Fruit fly (Drosophila melanogaster) whole organism: ENCODE measurements around the gene CG7024.

ENCODE experiments used
- CG8478 ChIP-seq: fragments of >200 bp; optimal IDR thresholded peaks from 2 replicates; lab custom pipeline; 2018; ENCODE audit warnings: inconsistent platforms
- Dll ChIP-seq: fragments of >200 bp; optimal IDR thresholded peaks from 2 replicates; lab custom pipeline; 2017
- EcR ChIP-seq, 2 experiments: fragments of >200 bp; optimal IDR thresholded peaks; 2 replicates each; lab custom pipeline; 2017; ENCODE audit warnings: missing biosample characterization in 2 of 2, missing genetic modification characterization in 2 of 2, missing genetic modification reagents in 2 of 2
- pan ChIP-seq: fragments of >200 bp; optimal IDR thresholded peaks from 2 replicates; lab custom pipeline; 2017
- psq ChIP-seq: fragments of >200 bp; optimal IDR thresholded peaks from 2 replicates; lab custom pipeline; 2017
- usp ChIP-seq: fragments of >200 bp; optimal IDR thresholded peaks from 2 replicates; lab custom pipeline; 2017; ENCODE audit warnings: missing biosample characterization, missing genetic modification characterization, mixed read lengths

The CG7024 gene

dm6 chrX:4707237-4708066, 2.3 kb downstream of the CG7024 start, which contains the start of gene Proc-R:
TSS of gene Proc-R (plus strand) at chrX:4707916.
- TF ChIP-seq Dll (no peak), usp (GFP tag; lab: Kevin White, UChicago) (no peak), psq (lab: Kevin White, UChicago) (no peak), CG8478 (lab: Kevin White, UChicago) (no peak), EcR (GFP tag; optimal IDR thresholded peaks at IDR 0.05; lab: Kevin White, UChicago) (no peak), pan (lab: Kevin White, UChicago) (no peak)
